Worm (Caenorhabditis elegans) whole organism, L4/young adult: Measurements from ENCODE around the gene ndua-7.

Source experiments
- W03F9.2 ChIP-seq: fragments of 150-350 bp; optimal IDR thresholded peaks from 2 replicates; lab custom pipeline; 2014; ENCODE audit warnings: missing biosample characterization, missing genetic modification characterization
- dao-5 ChIP-seq: sonication (generic microtip); optimal IDR thresholded peaks from 2 replicates; lab custom pipeline; 2016; ENCODE audit warnings: missing genotype, missing genetic modification characterization, moderate library complexity, missing compliant biosample characterization
- him-1 ChIP-seq: sonication (generic microtip); optimal IDR thresholded peaks from 2 replicates; lab custom pipeline; 2016; ENCODE audit warnings: missing genotype, missing genetic modification reagents, missing genetic modification characterization, missing compliant biosample characterization

DNA sequence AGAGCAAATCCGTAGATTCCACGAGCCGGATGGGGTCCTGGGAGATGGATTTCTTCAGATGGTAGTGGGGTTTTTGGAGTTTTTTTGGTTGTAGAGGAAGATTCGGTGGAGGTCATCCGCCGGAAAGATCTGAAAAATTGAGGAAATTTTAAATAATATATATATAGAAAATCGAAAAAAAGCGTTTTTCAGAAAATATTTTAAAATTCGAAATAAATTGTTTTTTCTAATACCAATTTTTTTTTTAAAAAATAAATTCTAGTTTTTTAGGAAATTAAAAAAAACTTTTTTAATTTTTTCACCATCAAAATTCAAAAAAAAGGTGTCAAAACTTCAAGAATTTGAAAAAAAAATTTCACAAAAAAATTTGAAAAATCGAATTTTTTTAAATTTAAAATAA is 46.6 kb upstream of the ndua-7 start, which contains the start of the genes noa-1 and Y48E1B.17:
- TF ChIP-seq W03F9.2 (tag; lab: Kevin White, UChicago): no peak
- no peak for TF ChIP-seq him-1 (tag; lab: Kevin White, UChicago)
- no peak for TF ChIP-seq dao-5 (tag; lab: Kevin White, UChicago)
